Fruit fly (Drosophila melanogaster): ENCODE measurements around the gene CG5282.

CG5282 gene

dm6 chr3L:20430182-20430581, 4.3 kb upstream of the CG5282 start, which contains the start of gene CG5262 (continued):
- TF ChIP-seq Nf-YA (GFP tag; IDR thresholded peaks at IDR 0.05), result no peak
- no peak for TF ChIP-seq sens-2 (GFP tag; IDR thresholded peaks at IDR 0.05)
- peak; percentile 45; the same call in 1 of the 2 replicates for TF ChIP-seq CG13287 (GFP tag; IDR thresholded peaks at IDR 0.05; ENCODE audit: partially characterized antibody)
- peak; percentile 47 for TF ChIP-seq HmgZ (tag; optimal IDR thresholded peaks at IDR 0.05)
- no peak for TF ChIP-seq chinmo (GFP tag; IDR thresholded peaks at IDR 0.05; ENCODE audit: partially characterized antibody)
- peak; percentile 72 for TF ChIP-seq pzg (GFP tag; optimal IDR thresholded peaks at IDR 0.05)
- no peak for TF ChIP-seq CG17802 (tag; optimal IDR thresholded peaks at IDR 0.05)
- TF ChIP-seq usp (GFP tag; optimal IDR thresholded peaks at IDR 0.05), result no peak
- no peak for TF ChIP-seq Sin3A (optimal IDR thresholded peaks at IDR 0.05)
- TF ChIP-seq E2f2 (GFP tag; IDR thresholded peaks at IDR 0.05), result peak; percentile 92
- TF ChIP-seq YL-1 (GFP tag; optimal IDR thresholded peaks at IDR 0.05), result peak; percentile 56
- TF ChIP-seq BEAF-32 (GFP tag; optimal IDR thresholded peaks at IDR 0.05), result peak; percentile 39
- peak; percentile 43; the same call in 1 of the 2 replicates for TF ChIP-seq Dref (GFP tag; IDR thresholded peaks at IDR 0.05)
- peak; percentile 57 for TF ChIP-seq Sry-δ (GFP tag; optimal IDR thresholded peaks at IDR 0.05)
- TF ChIP-seq vvl (GFP tag; IDR thresholded peaks at IDR 0.05), result peak; percentile 76
- no peak for TF ChIP-seq CG30403 (GFP tag; optimal IDR thresholded peaks at IDR 0.05)
- peak; percentile 44 for TF ChIP-seq CG15514 (GFP tag; optimal IDR thresholded peaks at IDR 0.05)
- no peak for TF ChIP-seq Kr (GFP tag; optimal IDR thresholded peaks at IDR 0.05)
- TF ChIP-seq run (tag; optimal IDR thresholded peaks at IDR 0.05), result no peak
- TF ChIP-seq CG8944 (GFP tag; optimal IDR thresholded peaks at IDR 0.05), result no peak
- TF ChIP-seq Nf-YB (GFP tag; optimal IDR thresholded peaks at IDR 0.05), result peak; percentile 64
- peak; percentile 21 for TF ChIP-seq CG17186 (GFP tag; optimal IDR thresholded peaks at IDR 0.05)
- peak; percentile 30 for TF ChIP-seq CG2712 (tag; optimal IDR thresholded peaks at IDR 0.05)
- TF ChIP-seq E2f1 (GFP tag; IDR thresholded peaks at IDR 0.05), result no peak
- TF ChIP-seq ems (GFP tag; optimal IDR thresholded peaks at IDR 0.05), result no peak
- peak; percentile 65 for TF ChIP-seq CG15479 (GFP tag; optimal IDR thresholded peaks at IDR 0.05)
- peak; percentile 48; the same call in 1 of the 3 replicates for TF ChIP-seq CG2199 (GFP tag; IDR thresholded peaks at IDR 0.05)
- TF ChIP-seq ro (GFP tag; IDR thresholded peaks at IDR 0.05), result no peak
- TF ChIP-seq Bgb (GFP tag; IDR thresholded peaks at IDR 0.05; ENCODE audit: partially characterized antibody), result peak; percentile 36; the same call in 1 of the 2 replicates
- TF ChIP-seq Med (GFP tag), result peak; percentile 9
- peak in 1 of 2 experiments; percentile 69 for TF ChIP-seq crp (GFP tag; optimal IDR thresholded peaks at IDR 0.05)
- TF ChIP-seq CG4617 (GFP tag; optimal IDR thresholded peaks at IDR 0.05; ENCODE audit: borderline replicate concordance), result peak; percentile 83
- no peak for TF ChIP-seq crc (GFP tag; optimal IDR thresholded peaks at IDR 0.05)
- TF ChIP-seq bbx (GFP tag; IDR thresholded peaks at IDR 0.05; ENCODE audit: partially characterized antibody), result peak; percentile 37
- TF ChIP-seq CG9797 (GFP tag; optimal IDR thresholded peaks at IDR 0.05), result peak; percentile 75
- peak; percentile 67 for TF ChIP-seq MESR4 (GFP tag; optimal IDR thresholded peaks at IDR 0.05)
- TF ChIP-seq CG16815 (GFP tag; optimal IDR thresholded peaks at IDR 0.05), result no peak
- peak in 1 of 2 experiments; percentile 55 for TF ChIP-seq Pdp1 (GFP tag; optimal IDR thresholded peaks at IDR 0.05)
- peak; percentile 60 for TF ChIP-seq nom (GFP tag; optimal IDR thresholded peaks at IDR 0.05)
- TF ChIP-seq Dp (GFP tag; optimal IDR thresholded peaks at IDR 0.05), result peak; percentile 90
- TF ChIP-seq aop (GFP tag; IDR thresholded peaks at IDR 0.05), result no peak
- no peak for TF ChIP-seq ewg (GFP tag; optimal IDR thresholded peaks at IDR 0.05)
- peak; percentile 15 for TF ChIP-seq CG33213 (GFP tag; optimal IDR thresholded peaks at IDR 0.05)
- no peak for TF ChIP-seq fd64A (GFP tag; optimal IDR thresholded peaks at IDR 0.05)
- no peak for TF ChIP-seq CG12769 (tag; optimal IDR thresholded peaks at IDR 0.05)
- no peak for TF ChIP-seq CG9437 (GFP tag; optimal IDR thresholded peaks at IDR 0.05)
- TF ChIP-seq sna (GFP tag; IDR thresholded peaks at IDR 0.05; ENCODE audit: partially characterized antibody), result 0 out of 2 replicates have a peak, but pooled peaks have one; percentile 15
- peak; percentile 64 for TF ChIP-seq MBD-R2 (GFP tag; IDR thresholded peaks at IDR 0.05)
- no peak for TF ChIP-seq CG15696 (tag; optimal IDR thresholded peaks at IDR 0.05)
- TF ChIP-seq NC2α (GFP tag; optimal IDR thresholded peaks at IDR 0.05), result no peak

Measured in whole organism, embryonic.